Fruit fly (Drosophila melanogaster) whole organism, embryonic: ENCODE data around the gene Abl.

ENCODE experiments used
- Awh ChIP-seq: fragments of 200-800 bp; sonication (Bioruptor generic); IDR thresholded peaks from 2 replicates; pipeline ENCODE4, ENCODE4 v1.3.6; 2022; ENCODE audit warnings: missing biosample characterization, missing genetic modification characterization
- CG10321 ChIP-seq: fragments of 200-800 bp; sonication (Bioruptor generic); IDR thresholded peaks from 2 replicates; pipeline ENCODE4 v1.3.6; 2022; ENCODE audit warnings: missing biosample characterization, missing genetic modification characterization
- CG10565 ChIP-seq: fragments of 200-800 bp; sonication (Bioruptor generic); optimal IDR thresholded peaks from 3 replicates; lab custom pipeline; 2016; ENCODE audit warnings: missing biosample characterization, mild to moderate bottlenecking, missing genetic modification characterization
- CG11695 ChIP-seq: fragments of 200-800 bp; sonication (Bioruptor generic); IDR thresholded peaks from 3 replicates; pipeline ENCODE4 v1.3.6; 2022; ENCODE audit warnings: missing biosample characterization, missing genetic modification characterization
- CG13894 ChIP-seq: fragments of 200-800 bp; sonication (Bioruptor generic); optimal IDR thresholded peaks from 3 replicates; lab custom pipeline; 2018; ENCODE audit warnings: missing biosample characterization, mild to moderate bottlenecking, missing genetic modification characterization, moderate library complexity
- CG14014 ChIP-seq: fragments of 200-800 bp; sonication (Bioruptor generic); IDR thresholded peaks from 2 replicates; pipeline ENCODE4 v1.3.6; 2022; ENCODE audit warnings: missing biosample characterization, missing genetic modification characterization
- CG15601 ChIP-seq: fragments of 200-800 bp; sonication (Bioruptor generic); optimal IDR thresholded peaks from 3 replicates; lab custom pipeline; 2019; ENCODE audit warnings: missing biosample characterization, mild to moderate bottlenecking, missing genetic modification characterization, moderate library complexity
- CG30403 ChIP-seq: fragments of 200-800 bp; sonication (Bioruptor generic); optimal IDR thresholded peaks from 3 replicates; lab custom pipeline; 2016; ENCODE audit warnings: missing biosample characterization, missing genetic modification characterization
- CG33557 ChIP-seq: fragments of 200-800 bp; sonication (Bioruptor generic); optimal IDR thresholded peaks from 2 replicates; lab custom pipeline; 2019; ENCODE audit warnings: missing biosample characterization, mild to moderate bottlenecking, missing genetic modification characterization, moderate library complexity
- CG3407 ChIP-seq: fragments of 200-800 bp; sonication (Bioruptor generic); optimal IDR thresholded peaks from 2 replicates; lab custom pipeline; 2018; ENCODE audit warnings: missing biosample characterization, mild to moderate bottlenecking, missing genetic modification characterization
- CG4328 ChIP-seq: fragments of 200-800 bp; sonication (Bioruptor generic); optimal IDR thresholded peaks from 3 replicates; lab custom pipeline; 2017; ENCODE audit warnings: missing biosample characterization, missing genetic modification reagents, missing genetic modification characterization
- CG6689 ChIP-seq: fragments of 200-800 bp; sonication (Bioruptor generic); IDR thresholded peaks from 2 replicates; pipeline ENCODE4 v1.3.6; 2022; ENCODE audit warnings: missing biosample characterization, missing genetic modification characterization
- CG7556 ChIP-seq: fragments of 200-800 bp; sonication (Bioruptor generic); optimal IDR thresholded peaks from 2 replicates; lab custom pipeline; 2017; ENCODE audit warnings: missing biosample characterization, mild to moderate bottlenecking, missing genetic modification characterization
- CG8388 ChIP-seq: fragments of 200-800 bp; sonication (Bioruptor generic); optimal IDR thresholded peaks from 2 replicates; lab custom pipeline; 2019; ENCODE audit warnings: missing biosample characterization, mild to moderate bottlenecking, missing genetic modification characterization, moderate library complexity
- CG9727 ChIP-seq: fragments of 200-800 bp; sonication (Bioruptor generic); optimal IDR thresholded peaks from 3 replicates; lab custom pipeline; 2017; ENCODE audit warnings: missing biosample characterization, mild to moderate bottlenecking, missing genetic modification characterization
- CG9797 ChIP-seq: fragments of 200-800 bp; sonication (Bioruptor generic); optimal IDR thresholded peaks from 3 replicates; lab custom pipeline; 2018; ENCODE audit warnings: missing biosample characterization, mild to moderate bottlenecking, missing genetic modification characterization
- CG9817 ChIP-seq: fragments of 200-800 bp; sonication (Bioruptor generic); optimal IDR thresholded peaks from 2 replicates; lab custom pipeline; 2018; ENCODE audit warnings: missing biosample characterization, mild to moderate bottlenecking, missing genetic modification characterization, moderate library complexity
- CoRest ChIP-seq: fragments of 200-800 bp; sonication (Bioruptor generic); optimal IDR thresholded peaks from 3 replicates; lab custom pipeline; 2018; ENCODE audit warnings: missing biosample characterization, mild to moderate bottlenecking, missing genetic modification characterization, moderate library complexity
- Hey ChIP-seq: fragments of 200-800 bp; sonication (Bioruptor generic); optimal IDR thresholded peaks from 3 replicates; lab custom pipeline; 2018; ENCODE audit warnings: missing biosample characterization, mild to moderate bottlenecking, missing genetic modification characterization
- Hr78 ChIP-seq, 2 experiments: fragments of 200-800 bp in 1 of 2; fragments of >200 bp in 1 of 2; sonication (Bioruptor generic) in 1 of 2; optimal IDR thresholded peaks; 2 replicates each; lab custom pipeline; 2017 to 2019; ENCODE audit warnings: missing biosample characterization in 2 of 2, missing genetic modification characterization in 2 of 2, mild to moderate bottlenecking in 1 of 2, moderate library complexity in 1 of 2
- Kr ChIP-seq: fragments of 200-800 bp; sonication (Bioruptor generic); optimal IDR thresholded peaks from 2 replicates; lab custom pipeline; 2017; ENCODE audit warnings: missing biosample characterization, mild to moderate bottlenecking, missing genetic modification characterization
- MTF-1 ChIP-seq: fragments of 200-800 bp; sonication (Bioruptor generic); optimal IDR thresholded peaks from 2 replicates; lab custom pipeline; 2018; ENCODE audit warnings: missing biosample characterization, mild to moderate bottlenecking, missing genetic modification characterization, borderline replicate concordance
- Med ChIP-seq: fragments of 200-800 bp; sonication (Bioruptor generic); peaks from one replicate; lab custom pipeline; 2016; ENCODE audit warnings: missing biosample characterization, missing genetic modification characterization, mild to moderate bottlenecking, inconsistent platforms, moderate library complexity
- Nf-YA ChIP-seq: fragments of 200-800 bp; sonication (Bioruptor generic); IDR thresholded peaks from 2 replicates; pipeline ENCODE4 v1.3.6; 2022; ENCODE audit warnings: missing biosample characterization, missing genetic modification characterization
- Scr ChIP-seq: fragments of 200-800 bp; sonication (Bioruptor generic); IDR thresholded peaks from 2 replicates; pipeline ENCODE4 v1.3.6; 2022; ENCODE audit warnings: missing biosample characterization, missing genetic modification characterization; ENCODE audit not compliant: partially characterized antibody
- Sin3A ChIP-seq: fragments of >200 bp; optimal IDR thresholded peaks from 2 replicates; lab custom pipeline; 2018
- Sox102F ChIP-seq: fragments of 200-800 bp; sonication (Bioruptor generic); optimal IDR thresholded peaks from 2 replicates; lab custom pipeline; 2018; ENCODE audit warnings: missing biosample characterization, mild to moderate bottlenecking, missing genetic modification characterization, moderate library complexity
- Trl ChIP-seq, 3 experiments: fragments of >200 bp in 2 of 3; fragments of 200-800 bp in 1 of 3; sonication (Bioruptor generic) in 1 of 3; optimal IDR thresholded peaks; 2 replicates in 1 of 3; 3 replicates in 2 of 3; lab custom pipeline; 2016 to 2017; ENCODE audit warnings: missing biosample characterization in 1 of 3, missing genetic modification characterization in 1 of 3
- abd-A ChIP-seq: fragments of 200-800 bp; sonication (Bioruptor generic); optimal IDR thresholded peaks from 3 replicates; lab custom pipeline; 2019; ENCODE audit warnings: missing biosample characterization, mild to moderate bottlenecking, missing genetic modification characterization, moderate library complexity
- caup ChIP-seq: fragments of 200-800 bp; sonication (Bioruptor generic); optimal IDR thresholded peaks from 3 replicates; lab custom pipeline; 2017; ENCODE audit warnings: missing biosample characterization, mild to moderate bottlenecking, missing genetic modification characterization, moderate library complexity; ENCODE audit not compliant: severe bottlenecking
- disco-r ChIP-seq: fragments of 200-800 bp; sonication (Bioruptor generic); optimal IDR thresholded peaks from 2 replicates; lab custom pipeline; 2016; ENCODE audit warnings: missing biosample characterization, missing genetic modification characterization
- dm ChIP-seq: fragments of 200-800 bp; sonication (Bioruptor generic); optimal IDR thresholded peaks from 3 replicates; lab custom pipeline; 2016; ENCODE audit warnings: missing biosample characterization, missing genetic modification characterization
- emc ChIP-seq: fragments of 200-800 bp; sonication (Bioruptor generic); optimal IDR thresholded peaks from 2 replicates; lab custom pipeline; 2016; ENCODE audit warnings: missing biosample characterization, missing genetic modification characterization
- fd102C ChIP-seq: fragments of 200-800 bp; sonication (Bioruptor generic); optimal IDR thresholded peaks from 2 replicates; lab custom pipeline; 2018; ENCODE audit warnings: missing biosample characterization, mild to moderate bottlenecking, missing genetic modification characterization, moderate library complexity
- fd96Cb ChIP-seq: fragments of 200-800 bp; sonication (Bioruptor generic); optimal IDR thresholded peaks from 2 replicates; lab custom pipeline; 2018; ENCODE audit warnings: missing biosample characterization, mild to moderate bottlenecking, missing genetic modification characterization, moderate library complexity
- mam ChIP-seq: fragments of 200-800 bp; sonication (Bioruptor generic); optimal IDR thresholded peaks from 3 replicates; lab custom pipeline; 2016; ENCODE audit warnings: missing biosample characterization, missing genetic modification characterization
- nau ChIP-seq: fragments of 200-800 bp; sonication (Bioruptor generic); optimal IDR thresholded peaks from 3 replicates; lab custom pipeline; 2017; ENCODE audit warnings: missing biosample characterization, mild to moderate bottlenecking, missing genetic modification characterization, missing genetic modification reagents
- nerfin-2 ChIP-seq: fragments of 200-800 bp; sonication (Bioruptor generic); IDR thresholded peaks from 2 replicates; pipeline ENCODE4 v1.3.6; 2022; ENCODE audit warnings: missing biosample characterization, missing genetic modification characterization; ENCODE audit not compliant: partially characterized antibody
- oc ChIP-seq: fragments of 200-800 bp; sonication (Bioruptor generic); optimal IDR thresholded peaks from 2 replicates; lab custom pipeline; 2018; ENCODE audit warnings: missing biosample characterization, mild to moderate bottlenecking, missing genetic modification characterization, moderate library complexity
- otp ChIP-seq: fragments of 200-800 bp; sonication (Bioruptor generic); IDR thresholded peaks from 3 replicates; pipeline ENCODE4, ENCODE4 v1.3.6; 2022; ENCODE audit warnings: missing biosample characterization, missing genetic modification characterization
- pfk ChIP-seq: fragments of 200-800 bp; sonication (Bioruptor generic); optimal IDR thresholded peaks from 2 replicates; lab custom pipeline; 2018; ENCODE audit warnings: missing biosample characterization, mild to moderate bottlenecking, missing genetic modification characterization, moderate library complexity
- sqz ChIP-seq: fragments of 200-800 bp; sonication (Bioruptor generic); optimal IDR thresholded peaks from 3 replicates; lab custom pipeline; 2018; ENCODE audit warnings: missing biosample characterization, mild to moderate bottlenecking, missing genetic modification characterization
- tna ChIP-seq: fragments of 200-800 bp; sonication (Bioruptor generic); IDR thresholded peaks from 2 replicates; pipeline ENCODE4 v1.3.6; 2022; ENCODE audit warnings: missing biosample characterization, missing genetic modification characterization; ENCODE audit not compliant: partially characterized antibody
- trem ChIP-seq: fragments of 200-800 bp; optimal IDR thresholded peaks from 3 replicates; lab custom pipeline; 2019; ENCODE audit warnings: missing biosample characterization, mild to moderate bottlenecking, missing genetic modification characterization, moderate library complexity
- vnd ChIP-seq: fragments of 200-800 bp; sonication (Bioruptor generic); IDR thresholded peaks from 3 replicates; pipeline ENCODE4 v1.3.6; 2022; ENCODE audit warnings: missing biosample characterization, missing genetic modification characterization; ENCODE audit not compliant: partially characterized antibody
- wdn ChIP-seq: fragments of 200-800 bp; sonication (Bioruptor generic); IDR thresholded peaks from 2 replicates; pipeline ENCODE4 v1.3.6; 2022; ENCODE audit warnings: missing biosample characterization, missing genetic modification characterization
- zfh2 ChIP-seq: fragments of 200-800 bp; sonication (Bioruptor generic); optimal IDR thresholded peaks from 2 replicates; lab custom pipeline; 2016; ENCODE audit warnings: missing biosample characterization, missing genetic modification characterization

Gene Abl

DNA sequence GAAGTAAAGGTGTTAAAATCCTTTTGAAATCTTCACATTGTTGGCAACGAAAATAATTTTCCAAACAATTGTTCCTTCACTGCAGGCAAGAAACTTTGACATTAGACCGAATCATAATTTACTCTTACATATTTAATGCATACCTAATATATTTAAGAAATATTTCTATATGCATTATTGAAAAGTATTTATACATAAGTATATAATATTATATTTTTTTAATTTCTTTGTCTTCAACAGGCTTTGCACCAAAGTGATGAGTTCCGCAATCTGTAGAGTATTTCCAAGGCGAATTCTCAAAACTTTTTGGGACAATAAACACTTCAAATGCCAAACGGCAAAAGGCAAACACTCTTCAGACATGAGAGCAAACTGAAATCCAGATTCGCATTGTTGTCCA lies 49.4 kb upstream of the Abl start (continued):
- no peak for TF ChIP-seq pfk (GFP tag; lab: Kevin White, UChicago)
- peak; percentile 14 for TF ChIP-seq CG9727 (GFP tag; lab: Kevin White, UChicago)
- no peak for TF ChIP-seq wdn (GFP tag; lab: Robert Waterston, UW)
- peak; percentile 57 for TF ChIP-seq fd96Cb
- no peak for TF ChIP-seq tna (GFP tag; lab: Robert Waterston, UW)
- TF ChIP-seq Nf-YA (GFP tag; lab: Robert Waterston, UW): peak; percentile 40; the same call in 1 of the 2 replicates
- TF ChIP-seq nau (GFP tag; lab: Kevin White, UChicago): no peak
- no peak for TF ChIP-seq CG4328 (GFP tag; lab: Kevin White, UChicago)
- TF ChIP-seq otp (GFP tag; lab: Robert Waterston, UW): no peak
- no peak for TF ChIP-seq Scr (GFP tag; lab: Robert Waterston, UW)
- peak; percentile 6 for TF ChIP-seq trem (tag; lab: Kevin White, UChicago)
- peak; percentile 33; the same call in 1 of the 2 replicates for TF ChIP-seq CG6689 (GFP tag; lab: Robert Waterston, UW)
- TF ChIP-seq CG8388: peak; percentile 48
- TF ChIP-seq CoRest (tag; lab: Kevin White, UChicago): peak; percentile 37
- peak; percentile 4 for TF ChIP-seq CG15601
- TF ChIP-seq CG10565: no peak
- TF ChIP-seq CG30403 (GFP tag; lab: Kevin White, UChicago): peak; percentile 42
- peak; percentile 7 for TF ChIP-seq caup (GFP tag; lab: Kevin White, UChicago)
- TF ChIP-seq disco-r (GFP tag; lab: Kevin White, UChicago): no peak
- peak; percentile 55; the same call in 1 of the 2 replicates for TF ChIP-seq Awh
- TF ChIP-seq CG14014 (GFP tag; lab: Robert Waterston, UW): peak; percentile 38; the same call in 1 of the 2 replicates
- TF ChIP-seq CG3407 (GFP tag; lab: Kevin White, UChicago): peak; percentile 19
- TF ChIP-seq vnd (GFP tag; lab: Robert Waterston, UW): no peak
- TF ChIP-seq fd102C (GFP tag; lab: Kevin White, UChicago): no peak

DNA sequence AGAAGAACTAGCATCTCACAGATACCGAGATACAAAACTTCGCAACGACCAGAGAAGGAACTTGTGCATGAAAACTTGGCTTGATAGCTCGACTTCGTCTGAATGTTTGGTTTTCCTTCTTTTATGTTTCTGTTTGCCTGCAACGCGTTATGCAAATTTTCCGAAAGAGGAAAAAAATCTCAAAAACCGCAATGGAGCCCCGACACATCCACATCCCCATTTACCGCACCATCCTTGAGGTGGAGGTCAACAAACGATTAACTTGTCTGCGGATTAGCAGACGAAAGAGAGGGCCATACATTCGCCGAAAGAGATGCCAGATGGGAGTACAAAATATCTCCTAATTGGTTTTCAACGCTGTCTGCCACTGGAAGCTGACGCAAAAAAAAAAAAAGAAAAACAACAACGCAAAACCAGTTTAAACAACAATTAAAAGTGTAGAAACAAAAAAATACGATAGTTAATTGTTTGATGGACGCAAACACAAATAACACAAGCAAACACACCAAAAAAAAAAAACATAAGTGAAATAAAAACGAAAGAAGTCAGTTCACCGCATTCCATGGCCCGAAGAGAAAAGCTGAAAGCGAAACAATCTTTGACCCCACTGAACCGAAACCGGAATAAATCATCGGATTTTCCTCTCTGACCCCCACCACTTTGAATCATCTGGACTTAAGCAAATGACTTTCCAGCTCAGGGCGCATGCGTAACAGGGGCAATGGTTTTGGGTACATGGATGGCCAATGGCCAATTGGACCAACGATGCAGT lies 47.6 kb upstream of the Abl start:
- no peak for TF ChIP-seq nerfin-2 (GFP tag; lab: Robert Waterston, UW)
- TF ChIP-seq pfk (GFP tag; lab: Kevin White, UChicago): no peak
- no peak for TF ChIP-seq Sin3A
- TF ChIP-seq CG13894: no peak
- no peak for TF ChIP-seq Med (GFP tag; lab: Kevin White, UChicago)
- peak; percentile 18 for TF ChIP-seq sqz (GFP tag; lab: Kevin White, UChicago)
- TF ChIP-seq Kr: no peak
- TF ChIP-seq Hr78 (GFP tag; optimal IDR thresholded peaks at IDR 0.05; lab: Kevin White, UChicago): peak in 1 of 2 experiments; percentile 69
- TF ChIP-seq CG7556 (GFP tag; lab: Kevin White, UChicago): no peak
- TF ChIP-seq mam (GFP tag; lab: Kevin White, UChicago): no peak
- no peak for TF ChIP-seq CG9797
- TF ChIP-seq MTF-1 (GFP tag; lab: Kevin White, UChicago): no peak
- no peak for TF ChIP-seq abd-A (tag; lab: Kevin White, UChicago)
- TF ChIP-seq dm (GFP tag; lab: Kevin White, UChicago): no peak
- TF ChIP-seq CG11695 (GFP tag; lab: Robert Waterston, UW): 0 out of 3 replicates have a peak, but pooled peaks have one; percentile 8
- no peak for TF ChIP-seq emc
- peak; percentile 12 for TF ChIP-seq CG33557 (GFP tag; lab: Kevin White, UChicago)
- no peak for TF ChIP-seq CG14014 (GFP tag; lab: Robert Waterston, UW)
- no peak for TF ChIP-seq Sox102F
- TF ChIP-seq zfh2 (GFP tag; lab: Kevin White, UChicago): no peak
- TF ChIP-seq nau (GFP tag; lab: Kevin White, UChicago): no peak
- TF ChIP-seq oc: peak; percentile 31
- 0 out of 2 replicates have a peak, but pooled peaks have one; percentile 8 for TF ChIP-seq CG10321 (GFP tag; lab: Robert Waterston, UW)
- TF ChIP-seq CG9817: no peak
- TF ChIP-seq Trl (optimal IDR thresholded peaks at IDR 0.05; lab: Kevin White, UChicago): no peak
- no peak for TF ChIP-seq Trl (GFP tag; optimal IDR thresholded peaks at IDR 0.05; lab: Kevin White, UChicago)
- no peak for TF ChIP-seq Hey
